Worm (Caenorhabditis elegans) whole organism, late embryonic: ENCODE data around the gene sqst-1.

Experiments
- C08G9.2 ChIP-seq: sonication (generic microtip); optimal IDR thresholded peaks from 2 replicates; lab custom pipeline; 2016; ENCODE audit warnings: mild to moderate bottlenecking, missing genetic modification characterization, moderate library complexity, missing compliant biosample characterization
- C38D4.7 ChIP-seq: fragments of 200-800 bp; sonication (Bioruptor generic); optimal IDR thresholded peaks from 2 replicates; lab custom pipeline; 2018; ENCODE audit warnings: mild to moderate bottlenecking, missing genetic modification characterization, moderate library complexity, missing compliant biosample characterization
- ahr-1 ChIP-seq: sonication (generic microtip); optimal IDR thresholded peaks from 2 replicates; lab custom pipeline; 2016; ENCODE audit warnings: missing genetic modification characterization, missing compliant biosample characterization
- ama-1 ChIP-seq: fragments of 150-350 bp; optimal IDR thresholded peaks from 2 replicates; lab custom pipeline; 2014
- ceh-14 ChIP-seq: sonication (generic microtip); optimal IDR thresholded peaks from 2 replicates; lab custom pipeline; 2016; ENCODE audit warnings: missing genotype, missing genetic modification characterization, missing compliant biosample characterization
- ceh-18 ChIP-seq: sonication (generic microtip); optimal IDR thresholded peaks from 2 replicates; lab custom pipeline; 2016; ENCODE audit warnings: missing genetic modification characterization, missing compliant biosample characterization
- ceh-19 ChIP-seq: fragments of 200-800 bp; sonication (Bioruptor generic); optimal IDR thresholded peaks from 2 replicates; lab custom pipeline; 2018; ENCODE audit warnings: mild to moderate bottlenecking, missing genetic modification characterization, missing compliant biosample characterization
- ceh-22 ChIP-seq: sonication (generic microtip); optimal IDR thresholded peaks from 2 replicates; lab custom pipeline; 2017; ENCODE audit warnings: missing biosample characterization, missing genetic modification characterization
- ceh-31 ChIP-seq: sonication (generic microtip); optimal IDR thresholded peaks from 2 replicates; lab custom pipeline; 2016; ENCODE audit warnings: missing genetic modification characterization, missing compliant biosample characterization
- ceh-45 ChIP-seq: fragments of 200-800 bp; sonication (Bioruptor generic); IDR thresholded peaks from 2 replicates; pipeline ENCODE4 v1.3.6; 2022; ENCODE audit warnings: missing genetic modification reagents, missing genetic modification characterization, missing compliant biosample characterization
- dve-1 ChIP-seq: sonication (generic microtip); optimal IDR thresholded peaks from 2 replicates; lab custom pipeline; 2017; ENCODE audit warnings: antibody characterized with exemption, mild to moderate bottlenecking, missing genetic modification characterization, missing compliant biosample characterization
- elt-2 ChIP-seq: sonication (generic microtip); optimal IDR thresholded peaks from 2 replicates; lab custom pipeline; 2016; ENCODE audit warnings: missing genetic modification reagents, missing genetic modification characterization, missing compliant biosample characterization
- ets-4 ChIP-seq: sonication (generic microtip); optimal IDR thresholded peaks from 2 replicates; lab custom pipeline; 2016; ENCODE audit warnings: missing genetic modification characterization, missing compliant biosample characterization
- eyg-1 ChIP-seq: sonication (generic microtip); optimal IDR thresholded peaks from 2 replicates; lab custom pipeline; 2016; ENCODE audit warnings: missing genotype, missing genetic modification characterization, missing compliant biosample characterization
- fax-1 ChIP-seq: sonication (generic microtip); optimal IDR thresholded peaks from 2 replicates; lab custom pipeline; 2016; ENCODE audit warnings: missing genotype, missing genetic modification characterization, missing compliant biosample characterization
- fkh-10 ChIP-seq: fragments of 150-350 bp; optimal IDR thresholded peaks from 2 replicates; lab custom pipeline; 2014; ENCODE audit warnings: missing biosample characterization, missing genetic modification reagents, missing genetic modification characterization
- hlh-13 ChIP-seq: fragments of 200-800 bp; sonication (Bioruptor generic); optimal IDR thresholded peaks from 2 replicates; lab custom pipeline; 2018; ENCODE audit warnings: mild to moderate bottlenecking, missing genetic modification characterization, missing compliant biosample characterization
- lin-11 ChIP-seq: fragments of 200-800 bp; sonication (Bioruptor generic); optimal IDR thresholded peaks from 2 replicates; lab custom pipeline; 2018; ENCODE audit warnings: mild to moderate bottlenecking, missing genetic modification characterization, missing compliant biosample characterization
- madf-2 ChIP-seq: sonication (generic microtip); optimal IDR thresholded peaks from 2 replicates; lab custom pipeline; 2017; ENCODE audit warnings: missing genetic modification characterization, missing compliant biosample characterization
- mec-3 ChIP-seq: sonication (generic microtip); optimal IDR thresholded peaks from 2 replicates; lab custom pipeline; 2016; ENCODE audit warnings: borderline replicate concordance, missing genetic modification characterization, missing compliant biosample characterization
- nfya-1 ChIP-seq: sonication (generic microtip); optimal IDR thresholded peaks from 2 replicates; lab custom pipeline; 2017; ENCODE audit warnings: missing genetic modification characterization, mild to moderate bottlenecking, missing compliant biosample characterization, antibody characterized with exemption, moderate library complexity
- npax-4 ChIP-seq: sonication (generic microtip); optimal IDR thresholded peaks from 2 replicates; lab custom pipeline; 2016; ENCODE audit warnings: missing genetic modification characterization, missing compliant biosample characterization
- pag-3 ChIP-seq: sonication (generic microtip); optimal IDR thresholded peaks from 2 replicates; lab custom pipeline; 2016; ENCODE audit warnings: missing compliant biosample characterization, missing genetic modification characterization, borderline replicate concordance
- pat-9 ChIP-seq: fragments of 200-800 bp; sonication (Bioruptor generic); optimal IDR thresholded peaks from 2 replicates; lab custom pipeline; 2018; ENCODE audit warnings: mild to moderate bottlenecking, missing genetic modification characterization, moderate library complexity, missing compliant biosample characterization
- pax-1 ChIP-seq: fragments of 150-350 bp; optimal IDR thresholded peaks from 2 replicates; lab custom pipeline; 2014; ENCODE audit warnings: missing biosample characterization, missing genetic modification characterization
- pha-2 ChIP-seq: sonication (generic microtip); optimal IDR thresholded peaks from 2 replicates; lab custom pipeline; 2017; ENCODE audit warnings: mild to moderate bottlenecking, missing genetic modification characterization, missing compliant biosample characterization
- pros-1 ChIP-seq: fragments of 150-350 bp; optimal IDR thresholded peaks from 2 replicates; lab custom pipeline; 2014; ENCODE audit warnings: missing biosample characterization, missing genetic modification reagents, missing genetic modification characterization
- rnt-1 ChIP-seq: sonication (generic microtip); optimal IDR thresholded peaks from 2 replicates; lab custom pipeline; 2016; ENCODE audit warnings: missing genetic modification characterization, missing compliant biosample characterization
- sox-4 ChIP-seq: sonication (generic microtip); optimal IDR thresholded peaks from 2 replicates; lab custom pipeline; 2017; ENCODE audit warnings: mild to moderate bottlenecking, missing genetic modification characterization, inconsistent platforms, missing compliant biosample characterization
- syd-9 ChIP-seq: sonication (generic microtip); optimal IDR thresholded peaks from 2 replicates; lab custom pipeline; 2016; ENCODE audit warnings: mild to moderate bottlenecking, missing genetic modification characterization, moderate library complexity, missing compliant biosample characterization
- tbx-2 ChIP-seq: sonication (generic microtip); optimal IDR thresholded peaks from 2 replicates; lab custom pipeline; 2016; ENCODE audit warnings: missing genetic modification characterization, missing compliant biosample characterization
- tbx-7 ChIP-seq: sonication (generic microtip); optimal IDR thresholded peaks from 2 replicates; lab custom pipeline; 2016; ENCODE audit warnings: missing genotype, missing genetic modification characterization, missing compliant biosample characterization
- ttx-3 ChIP-seq: sonication (generic microtip); optimal IDR thresholded peaks from 2 replicates; lab custom pipeline; 2016; ENCODE audit warnings: missing genetic modification reagents, missing genetic modification characterization, missing compliant biosample characterization
- unc-3 ChIP-seq, 2 experiments: fragments of 200-800 bp in 1 of 2; sonication (Bioruptor generic) in 1 of 2; sonication (generic microtip) in 1 of 2; conservative IDR thresholded peaks in 1 of 2; optimal IDR thresholded peaks in 1 of 2; 2 replicates each; pipeline versions ENCODE4 v1.3.6 to Lab custom; 2016 to 2022; ENCODE audit warnings: missing compliant biosample characterization in 2 of 2, missing genetic modification characterization in 2 of 2, missing genetic modification reagents in 1 of 2
- zip-5 ChIP-seq: sonication (generic microtip); optimal IDR thresholded peaks from 2 replicates; lab custom pipeline; 2016; ENCODE audit warnings: missing genetic modification characterization, missing compliant biosample characterization

sqst-1 gene

DNA sequence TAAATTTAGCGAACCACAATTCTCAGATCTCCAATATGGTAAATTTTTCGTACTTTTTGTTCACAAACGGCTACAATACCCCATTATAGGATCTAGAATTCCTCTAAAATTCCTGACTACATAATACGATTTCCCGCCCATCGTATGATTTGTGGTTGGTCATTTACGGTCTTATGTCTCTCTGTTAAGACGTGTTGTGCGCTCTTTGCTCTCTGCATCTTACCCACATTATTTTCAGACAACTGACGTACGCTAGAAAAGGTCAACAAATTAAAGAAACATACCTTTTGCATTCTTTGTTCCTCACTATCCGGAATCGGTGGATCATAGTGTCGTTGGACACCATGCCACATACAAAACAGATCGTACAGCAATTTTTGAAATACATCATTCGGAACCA lies 9.0 kb downstream of the sqst-1 start:
- TF ChIP-seq pax-1 (tag; lab: Kevin White, UChicago) = no peak
- TF ChIP-seq pros-1 = no peak
- TF ChIP-seq ceh-14 (tag; lab: Kevin White, UChicago) = no peak
- TF ChIP-seq ceh-31 (tag; lab: Kevin White, UChicago) = no peak
- TF ChIP-seq unc-3 (GFP tag; conservative IDR thresholded peaks at IDR 0.05; lab: Robert Waterston, UW) = no peak
- TF ChIP-seq unc-3 (tag; optimal IDR thresholded peaks at IDR 0.05; lab: Kevin White, UChicago) = no peak

DNA sequence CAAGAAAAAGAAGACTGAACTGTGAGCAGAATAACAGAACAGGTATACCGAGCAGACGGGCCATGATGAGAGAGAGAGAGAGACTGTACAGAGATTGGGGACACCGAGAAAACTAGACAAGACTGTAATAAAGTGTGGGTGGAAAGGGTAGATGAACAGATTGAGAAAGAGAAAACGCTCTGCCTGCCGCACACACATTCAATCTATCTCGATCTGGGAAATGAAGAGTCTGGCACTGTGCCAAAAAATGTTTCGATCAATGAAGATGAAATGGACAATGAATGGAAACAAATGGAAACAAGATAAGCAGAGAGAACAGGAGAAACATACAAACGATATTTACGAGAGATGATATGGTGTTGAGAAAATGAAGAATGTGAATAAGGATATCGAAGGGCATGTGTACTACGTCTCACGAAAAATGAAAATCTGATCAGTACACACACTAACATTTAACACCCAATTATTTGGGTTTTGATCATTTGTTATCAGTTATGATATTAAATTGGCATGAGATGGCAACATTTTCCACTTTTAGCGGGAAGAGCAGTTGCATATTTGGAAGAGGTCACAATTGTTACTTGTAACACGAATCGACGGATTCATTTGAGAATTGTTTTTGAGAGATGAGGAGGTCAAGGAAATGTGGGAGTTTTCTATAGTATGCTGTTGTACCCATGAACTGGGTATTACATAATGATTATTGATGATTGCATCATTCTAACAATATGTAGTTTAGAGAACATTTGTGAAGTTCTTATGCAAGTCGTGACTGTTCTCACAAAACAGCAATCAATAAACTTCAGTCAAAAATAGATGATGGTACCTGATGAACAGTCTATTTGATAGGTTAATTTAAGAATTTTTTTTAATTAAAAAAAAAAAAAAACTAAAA lies 11.0 kb downstream of the sqst-1 start:
- TF ChIP-seq ceh-14 (tag; lab: Kevin White, UChicago) (no peak), mec-3 (no peak), pat-9 (no peak), ceh-18 (tag; lab: Kevin White, UChicago) (no peak), eyg-1 (tag; lab: Kevin White, UChicago) (no peak), pros-1 (no peak), ama-1 (lab: Kevin White, UChicago) (no peak), nfya-1 (no peak), pag-3 (tag; lab: Kevin White, UChicago) (no peak), zip-5 (no peak), npax-4 (tag; lab: Kevin White, UChicago) (no peak)

DNA sequence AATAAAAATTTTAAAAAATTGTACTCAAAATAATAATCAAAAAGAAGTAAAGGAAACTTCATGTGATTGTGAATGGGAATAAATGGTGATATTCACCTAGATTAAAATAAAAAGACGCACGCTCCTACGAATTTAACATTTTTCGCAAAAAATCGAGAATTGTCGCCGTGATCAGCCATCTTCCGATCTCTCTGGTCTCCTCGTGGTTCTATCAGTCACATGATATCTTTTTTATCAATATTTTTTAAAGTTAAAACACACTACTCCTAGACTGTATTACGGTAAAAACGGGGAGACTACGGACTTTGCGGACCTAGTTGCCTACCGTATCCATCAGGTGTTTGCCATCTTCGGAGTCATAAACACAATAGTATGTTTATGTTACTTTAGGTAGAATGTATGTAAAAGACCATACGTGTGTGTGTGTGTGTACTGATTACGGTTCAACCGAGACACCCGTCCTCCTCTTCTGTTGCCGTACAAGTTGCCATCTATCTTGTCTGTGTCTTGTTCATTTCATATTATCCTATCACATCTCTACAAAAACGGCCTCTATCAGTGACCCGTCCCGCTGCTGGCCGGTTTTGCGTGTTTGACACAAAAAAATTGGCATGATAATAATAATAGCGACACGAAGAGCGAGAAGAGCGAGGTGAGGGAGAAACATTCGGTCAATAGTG lies 12.6 kb downstream of the sqst-1 start, which contains the start of gene T12G3.2:
T12G3.2 (minus strand) TSS at position 444 of the 680 bp plus-strand sequence.
- TF ChIP-seq dve-1 = no peak
- TF ChIP-seq syd-9 (tag; lab: Kevin White, UChicago) = no peak
- TF ChIP-seq elt-2 (tag; lab: Kevin White, UChicago) = peak; percentile 76
- TF ChIP-seq lin-11 (tag; lab: Kevin White, UChicago) = no peak
- TF ChIP-seq ahr-1 (tag; lab: Kevin White, UChicago) = no peak
- TF ChIP-seq, all 69 proteins: peak for 1

DNA sequence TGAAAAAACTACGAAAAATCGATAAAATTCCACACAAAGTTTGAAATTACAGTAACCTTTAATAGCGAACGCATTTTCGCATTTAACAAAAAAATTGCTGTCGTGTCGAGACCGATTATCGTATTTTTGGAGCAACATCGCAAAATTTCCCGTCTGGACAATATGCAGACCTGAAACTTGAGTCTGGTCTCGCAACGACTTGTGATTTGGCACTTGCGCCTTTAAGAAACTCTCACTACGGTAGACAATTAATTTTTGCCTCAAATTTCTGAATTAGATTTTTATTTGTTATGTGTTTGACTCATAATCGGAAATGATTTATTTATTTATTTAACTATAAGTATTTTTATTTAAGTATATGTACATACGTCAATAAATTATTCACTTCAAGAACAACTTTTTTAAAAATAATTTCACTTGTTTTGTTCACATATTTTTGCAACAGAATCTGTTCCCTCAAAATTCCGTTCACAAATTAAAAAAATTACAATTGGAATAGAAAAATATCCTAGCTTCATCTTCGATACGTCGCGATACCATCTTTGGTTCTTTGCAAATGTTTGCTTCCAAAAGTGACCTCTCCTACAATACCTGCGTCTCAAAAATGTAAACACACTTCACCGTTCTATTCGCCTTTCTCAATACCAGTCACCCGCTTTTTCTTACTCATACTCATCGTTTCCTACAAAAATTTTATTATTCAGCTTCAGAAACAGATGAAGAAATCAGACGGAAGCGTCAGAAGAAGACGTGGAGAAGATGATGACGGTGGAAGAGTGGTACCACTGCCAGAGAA lies 13.7 kb downstream of the sqst-1 start, which contains the start of gene T12G3.4:
T12G3.4 (plus strand) TSS at position 705 of the 796 bp plus-strand sequence.
- TF ChIP-seq pag-3 (tag; lab: Kevin White, UChicago) (no peak), rnt-1 (no peak), tbx-7 (tag; lab: Kevin White, UChicago) (no peak), ets-4 (tag; lab: Kevin White, UChicago) (no peak), tbx-2 (tag; lab: Kevin White, UChicago) (no peak), mec-3 (no peak), ceh-19 (no peak), fkh-10 (GFP tag; lab: Kevin White, UChicago) (no peak), C38D4.7 (GFP tag; lab: Kevin White, UChicago) (no peak), fax-1 (no peak)

DNA sequence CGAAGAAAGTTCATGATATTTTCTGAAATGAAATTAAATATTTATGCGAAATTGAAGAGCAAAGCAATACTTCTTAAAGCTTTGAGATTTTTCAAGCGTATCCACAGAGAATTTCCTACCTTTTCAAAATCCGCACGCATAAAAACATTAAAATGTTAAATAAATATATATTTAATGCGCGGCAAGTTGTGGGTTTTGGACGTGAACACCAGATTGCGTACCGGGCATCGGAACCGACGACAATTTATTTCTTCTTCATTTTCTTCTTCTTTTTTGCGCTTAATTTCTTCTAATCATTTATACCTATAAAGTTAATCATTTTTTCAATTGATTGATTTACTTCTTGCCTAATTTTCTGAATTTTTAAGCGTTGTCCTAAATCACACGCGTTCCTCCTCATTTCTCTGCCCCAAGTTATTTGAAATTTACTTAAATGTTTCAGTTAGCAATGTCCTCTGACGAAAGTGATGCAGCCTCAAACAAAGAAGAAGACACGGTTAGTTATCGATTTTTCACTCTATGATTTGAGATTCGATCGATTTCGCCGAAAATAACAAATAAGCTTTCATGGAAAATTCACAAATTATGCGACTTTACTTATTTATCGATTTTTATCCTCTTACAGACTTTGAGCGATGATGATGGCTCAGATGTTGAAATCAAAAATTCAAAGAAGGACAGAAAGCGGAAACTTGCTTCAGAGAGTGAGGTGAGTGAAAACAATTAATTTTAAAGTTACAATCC lies 17.1 kb downstream of the sqst-1 start, which contains the start of the genes bre-5 and spt-5:
bre-5 (minus strand) TSS at position 167 of the 744 bp plus-strand sequence.
spt-5 (plus strand) TSS at position 443 of the 744 bp plus-strand sequence.
- TF ChIP-seq C08G9.2 (tag; lab: Kevin White, UChicago) (no peak), sox-4 (tag; lab: Kevin White, UChicago) (no peak), pha-2 (tag; lab: Kevin White, UChicago) (no peak), tbx-2 (tag; lab: Kevin White, UChicago) (no peak), ttx-3 (tag; lab: Kevin White, UChicago) (no peak), pat-9 (no peak), hlh-13 (GFP tag; lab: Kevin White, UChicago) (no peak), pag-3 (tag; lab: Kevin White, UChicago) (no peak), rnt-1 (no peak), ceh-22 (tag; lab: Kevin White, UChicago) (no peak), ama-1 (lab: Kevin White, UChicago) (no peak), fkh-10 (GFP tag; lab: Kevin White, UChicago) (no peak), fax-1 (no peak), ceh-45 (no peak), elt-2 (tag; lab: Kevin White, UChicago) (no peak), madf-2 (tag; lab: Kevin White, UChicago) (no peak)
